Worm (Caenorhabditis elegans): ENCODE data around the gene nhr-282.

- TF ChIP-seq fkh-8 (tag; optimal IDR thresholded peaks at IDR 0.05) (no peak), unc-98 (GFP tag; IDR thresholded peaks at IDR 0.05) (no peak), blmp-1 (tag; optimal IDR thresholded peaks at IDR 0.05) (no peak), egl-27 (tag; optimal IDR thresholded peaks at IDR 0.05) (no peak), elt-3 (tag; optimal IDR thresholded peaks at IDR 0.05) (no peak), skn-1 (tag; optimal IDR thresholded peaks at IDR 0.05) (no peak), fkh-10 (GFP tag; optimal IDR thresholded peaks at IDR 0.05) (no peak), nhr-76 (tag; optimal IDR thresholded peaks at IDR 0.05) (no peak), nhr-77 (tag; optimal IDR thresholded peaks at IDR 0.05) (no peak), mdl-1 (tag; optimal IDR thresholded peaks at IDR 0.05) (no peak), unc-62 (GFP tag; optimal IDR thresholded peaks at IDR 0.05) (no peak), ama-1 (optimal IDR thresholded peaks at IDR 0.05) (no peak), nhr-28 (tag; optimal IDR thresholded peaks at IDR 0.05) (no peak), mef-2 (tag; optimal IDR thresholded peaks at IDR 0.05) (no peak)
Measured at ce11 chrV:15781086-15781485, 31.0 kb upstream of the nhr-282 start, which contains the start of gene T26E4.2.

Measured in whole organism, L1 larva.